Fruit fly (Drosophila melanogaster): ENCODE measurements around the gene CG33665.

CG33665 gene

DNA sequence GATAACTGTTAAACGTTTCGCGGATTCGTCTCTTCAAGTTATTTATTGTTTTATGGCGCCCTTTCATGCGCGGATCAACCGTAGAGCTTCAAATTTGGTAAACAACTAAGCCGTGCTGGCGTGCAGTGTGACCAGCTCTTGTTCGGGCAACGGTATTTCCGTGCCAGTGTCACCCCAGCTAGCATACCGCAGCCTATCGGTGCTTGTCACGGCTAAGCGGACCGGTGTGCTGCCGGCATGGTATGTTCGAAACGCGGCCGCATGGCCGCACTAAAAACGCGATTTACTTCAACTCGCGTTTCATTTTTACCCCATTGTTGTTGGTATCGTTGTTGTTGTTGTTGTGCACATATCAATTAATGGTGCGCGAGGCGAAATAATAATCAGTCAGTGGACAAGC, 45.6 kb upstream of the CG33665 start, which contains the start of the genes CG42340 and CG3918 (continued):
- no peak for TF ChIP-seq HHEX (GFP tag; optimal IDR thresholded peaks at IDR 0.05)
- no peak for TF ChIP-seq CG10654 (GFP tag; optimal IDR thresholded peaks at IDR 0.05)
- TF ChIP-seq MESR4 (GFP tag; optimal IDR thresholded peaks at IDR 0.05): peak; percentile 86
- TF ChIP-seq zfh2 (GFP tag; optimal IDR thresholded peaks at IDR 0.05): peak; percentile 38
- TF ChIP-seq CG8924 (tag; optimal IDR thresholded peaks at IDR 0.05): peak; percentile 57
- TF ChIP-seq chif (GFP tag; optimal IDR thresholded peaks at IDR 0.05): peak; percentile 11 to 35
- peak; percentile 60 for TF ChIP-seq Rfx (GFP tag; IDR thresholded peaks at IDR 0.05)
- no peak for TF ChIP-seq CG13775 (GFP tag; optimal IDR thresholded peaks at IDR 0.05)
- TF ChIP-seq Hr51 (GFP tag; optimal IDR thresholded peaks at IDR 0.05): peak in 1 of 2 experiments; percentile 24
- no peak for TF ChIP-seq Doc3 (GFP tag; IDR thresholded peaks at IDR 0.05; ENCODE audit: partially characterized antibody)
- TF ChIP-seq PHDP (tag; optimal IDR thresholded peaks at IDR 0.05): peak; percentile 14
- peak; percentile 26 for TF ChIP-seq CG30020 (tag; optimal IDR thresholded peaks at IDR 0.05)
- peak; percentile 99 for TF ChIP-seq CG9797 (GFP tag; optimal IDR thresholded peaks at IDR 0.05)
- TF ChIP-seq CG32532 (GFP tag; IDR thresholded peaks at IDR 0.05): 0 out of 2 replicates have a peak, but pooled peaks have one; percentile 30
- TF ChIP-seq lola (GFP tag; optimal IDR thresholded peaks at IDR 0.05): no peak
- TF ChIP-seq CG2712 (tag; optimal IDR thresholded peaks at IDR 0.05): peak; percentile 39
- TF ChIP-seq lab (GFP tag; optimal IDR thresholded peaks at IDR 0.05): peak; percentile 34
- no peak for TF ChIP-seq Sry-β (GFP tag; optimal IDR thresholded peaks at IDR 0.05)
- TF ChIP-seq CG7963 (GFP tag; IDR thresholded peaks at IDR 0.05; ENCODE audit: partially characterized antibody): no peak
- no peak for TF ChIP-seq unpg (GFP tag; optimal IDR thresholded peaks at IDR 0.05)
- peak; percentile 27 for TF ChIP-seq gro (GFP tag; optimal IDR thresholded peaks at IDR 0.05)
- TF ChIP-seq CG6813 (GFP tag; optimal IDR thresholded peaks at IDR 0.05): no peak
- TF ChIP-seq dm (GFP tag; optimal IDR thresholded peaks at IDR 0.05): peak; percentile 80
- peak in 1 of 2 experiments; percentile 85 for TF ChIP-seq insv (GFP tag; optimal IDR thresholded peaks at IDR 0.05)
- TF ChIP-seq Antp (GFP tag; optimal IDR thresholded peaks at IDR 0.05): peak; percentile 19
- TF ChIP-seq sd (tag; optimal IDR thresholded peaks at IDR 0.05): peak; percentile 78
- no peak for TF ChIP-seq sc (optimal IDR thresholded peaks at IDR 0.05)
- no peak for TF ChIP-seq sc (GFP tag; optimal IDR thresholded peaks at IDR 0.05)
- no peak for TF ChIP-seq CG14050 (GFP tag; IDR thresholded peaks at IDR 0.05)
- TF ChIP-seq CG6791 (GFP tag; IDR thresholded peaks at IDR 0.05; ENCODE audit: partially characterized antibody): 0 out of 3 replicates have a peak, but pooled peaks have one; percentile 43
- TF ChIP-seq ara (GFP tag; IDR thresholded peaks at IDR 0.05): peak; percentile 13; the same call in 1 of the 2 replicates
- peak; percentile 76; the same call in 1 of the 2 replicates for TF ChIP-seq CG42726 (GFP tag; IDR thresholded peaks at IDR 0.05; ENCODE audit: partially characterized antibody)
- peak; percentile 72 for TF ChIP-seq pita (GFP tag; optimal IDR thresholded peaks at IDR 0.05)
- peak; percentile 12 for TF ChIP-seq fu2 (GFP tag; optimal IDR thresholded peaks at IDR 0.05)
- TF ChIP-seq Gug (GFP tag; IDR thresholded peaks at IDR 0.05): no peak
- peak; percentile 13; the same call in 1 of the 2 replicates for TF ChIP-seq tna (GFP tag; IDR thresholded peaks at IDR 0.05; ENCODE audit: partially characterized antibody)
- TF ChIP-seq CG3995 (GFP tag; optimal IDR thresholded peaks at IDR 0.05): peak; percentile 28
- TF ChIP-seq chinmo (GFP tag; IDR thresholded peaks at IDR 0.05; ENCODE audit: partially characterized antibody): peak; percentile 76; the same call in 1 of the 4 replicates
- TF ChIP-seq CG13624 (GFP tag; optimal IDR thresholded peaks at IDR 0.05): peak; percentile 40
- peak; percentile 66 for TF ChIP-seq YL-1 (GFP tag; optimal IDR thresholded peaks at IDR 0.05)
- TF ChIP-seq CG4360 (GFP tag; IDR thresholded peaks at IDR 0.05): peak; percentile 95
- TF ChIP-seq Lhr (GFP tag; optimal IDR thresholded peaks at IDR 0.05): peak; percentile 100
- peak; percentile 25; the same call in 1 of the 2 replicates for TF ChIP-seq slbo (GFP tag; IDR thresholded peaks at IDR 0.05)
- no peak for TF ChIP-seq CG9609 (GFP tag; optimal IDR thresholded peaks at IDR 0.05)
- peak; percentile 33 for TF ChIP-seq CG13894 (tag; optimal IDR thresholded peaks at IDR 0.05)
- no peak for TF ChIP-seq CG11085 (GFP tag; IDR thresholded peaks at IDR 0.05)
- TF ChIP-seq CG14860 (GFP tag; IDR thresholded peaks at IDR 0.05; ENCODE audit: partially characterized antibody): 0 out of 3 replicates have a peak, but pooled peaks have one; percentile 42
- TF ChIP-seq ato (GFP tag; IDR thresholded peaks at IDR 0.05; ENCODE audit: partially characterized antibody): peak; percentile 8; the same call in 1 of the 2 replicates

Measured in whole organism, embryonic.